Worm (Caenorhabditis elegans) whole organism, L1 larva: ENCODE data around the gene npr-18.

ENCODE experiments used
- aha-1 ChIP-seq: fragments of 150-350 bp; optimal IDR thresholded peaks from 2 replicates; lab custom pipeline; 2014; ENCODE audit warnings: missing biosample characterization, missing genetic modification characterization
- blmp-1 ChIP-seq: fragments of 150-350 bp; optimal IDR thresholded peaks from 2 replicates; lab custom pipeline; 2014; ENCODE audit warnings: missing biosample characterization, missing genetic modification characterization
- ceh-8 ChIP-seq: fragments of 200-800 bp; sonication (Bioruptor generic); optimal IDR thresholded peaks from 2 replicates; lab custom pipeline; 2018; ENCODE audit warnings: mild to moderate bottlenecking, missing genetic modification characterization, moderate library complexity, missing compliant biosample characterization
- ceh-82 ChIP-seq, 3 experiments: fragments of 150-350 bp in 1 of 3; sonication (generic microtip) in 2 of 3; optimal IDR thresholded peaks; 2 replicates each; lab custom pipeline; 2014 to 2017; ENCODE audit warnings: missing biosample characterization in 3 of 3, missing genetic modification characterization in 3 of 3
- ceh-88 ChIP-seq: fragments of 200-800 bp; sonication (Bioruptor generic); IDR thresholded peaks from 2 replicates; pipeline ENCODE4 v1.3.6; 2022; ENCODE audit warnings: missing genetic modification characterization, missing compliant biosample characterization
- dpl-1 ChIP-seq, 3 experiments: fragments of 150-350 bp in 2 of 3; sonication (generic microtip) in 1 of 3; optimal IDR thresholded peaks; 2 replicates each; lab custom pipeline; 2014 to 2017; ENCODE audit warnings: missing biosample characterization in 3 of 3, missing genetic modification characterization in 3 of 3, missing genetic modification reagents in 3 of 3
- dsc-1 ChIP-seq: sonication (generic microtip); optimal IDR thresholded peaks from 2 replicates; lab custom pipeline; 2016; ENCODE audit warnings: mild to moderate bottlenecking, missing genetic modification characterization, missing compliant biosample characterization
- efl-1 ChIP-seq, 4 experiments: fragments of 150-350 bp; optimal IDR thresholded peaks in 3 of 4; peaks in 1 of 4; 1 replicate in 1 of 4; 2 replicates in 3 of 4; lab custom pipeline; 2014; ENCODE audit warnings: missing biosample characterization in 2 of 4, missing genetic modification characterization in 2 of 4, missing genetic modification reagents in 2 of 4
- egl-13 ChIP-seq: sonication (generic microtip); optimal IDR thresholded peaks from 2 replicates; lab custom pipeline; 2016; ENCODE audit warnings: missing genotype, missing genetic modification reagents, missing genetic modification characterization, missing compliant biosample characterization
- elt-3 ChIP-seq, 6 experiments: fragments of 150-350 bp in 1 of 6; sonication (generic microtip); optimal IDR thresholded peaks; 2 replicates each; lab custom pipeline; 2017 to 2018; ENCODE audit warnings: missing biosample characterization in 6 of 6, missing genetic modification characterization in 6 of 6, inconsistent platforms in 1 of 6
- grh-1 ChIP-seq: fragments of 200-800 bp; sonication (Bioruptor generic); IDR thresholded peaks from 2 replicates; pipeline ENCODE4 v1.3.6; 2022; ENCODE audit warnings: missing genetic modification reagents, missing genetic modification characterization, missing compliant biosample characterization
- irx-1 ChIP-seq: sonication (generic microtip); optimal IDR thresholded peaks from 2 replicates; lab custom pipeline; 2016; ENCODE audit warnings: missing genetic modification characterization, missing compliant biosample characterization
- isw-1 ChIP-seq: fragments of 200-800 bp; sonication (Bioruptor generic); IDR thresholded peaks from 2 replicates; pipeline ENCODE4 v1.3.6; 2022; ENCODE audit warnings: missing genetic modification characterization, missing compliant biosample characterization
- lin-13 ChIP-seq: fragments of 150-350 bp; optimal IDR thresholded peaks from 2 replicates; lab custom pipeline; 2014; ENCODE audit warnings: missing biosample characterization, missing genetic modification reagents, missing genetic modification characterization
- lin-14 ChIP-seq: fragments of 200-800 bp; sonication (Bioruptor generic); optimal IDR thresholded peaks from 2 replicates; lab custom pipeline; 2018; ENCODE audit warnings: mild to moderate bottlenecking, missing genetic modification characterization, moderate library complexity, missing compliant biosample characterization
- lin-35 ChIP-seq, 2 experiments: fragments of 150-350 bp; optimal IDR thresholded peaks; 2 replicates each; lab custom pipeline; 2014; ENCODE audit warnings: missing biosample characterization in 2 of 2, missing genetic modification characterization in 2 of 2, missing genetic modification reagents in 2 of 2
- lsy-2 ChIP-seq, 2 experiments: fragments of 150-350 bp; optimal IDR thresholded peaks; 2 replicates each; lab custom pipeline; 2014; ENCODE audit warnings: missing biosample characterization in 2 of 2, missing genetic modification characterization in 2 of 2
- mdl-1 ChIP-seq, 2 experiments: fragments of 150-350 bp; optimal IDR thresholded peaks; 2 replicates each; lab custom pipeline; 2014 to 2017; ENCODE audit warnings: missing biosample characterization in 2 of 2, missing genetic modification characterization in 2 of 2, inconsistent platforms in 1 of 2
- mep-1 ChIP-seq: fragments of 150-350 bp; optimal IDR thresholded peaks from 2 replicates; lab custom pipeline; 2014; ENCODE audit warnings: missing biosample characterization, missing genetic modification characterization
- nhr-19 ChIP-seq: fragments of 200-800 bp; sonication (Bioruptor generic); conservative IDR thresholded peaks from 2 replicates; pipeline ENCODE4 v1.3.6; 2022; ENCODE audit warnings: missing genetic modification characterization, missing compliant biosample characterization
- nhr-20 ChIP-seq: sonication (generic microtip); optimal IDR thresholded peaks from 2 replicates; lab custom pipeline; 2016; ENCODE audit warnings: mild to moderate bottlenecking, missing genetic modification characterization, missing compliant biosample characterization
- nhr-28 ChIP-seq: fragments of 150-350 bp; optimal IDR thresholded peaks from 2 replicates; lab custom pipeline; 2014; ENCODE audit warnings: missing biosample characterization, missing genetic modification characterization
- nhr-47 ChIP-seq: sonication (generic microtip); optimal IDR thresholded peaks from 2 replicates; lab custom pipeline; 2016; ENCODE audit warnings: mild to moderate bottlenecking, missing genetic modification characterization, moderate library complexity, missing compliant biosample characterization
- nhr-71 ChIP-seq: sonication (generic microtip); optimal IDR thresholded peaks from 2 replicates; lab custom pipeline; 2016; ENCODE audit warnings: mild to moderate bottlenecking, missing genetic modification characterization, moderate library complexity, missing compliant biosample characterization
- nhr-76 ChIP-seq: sonication (generic microtip); optimal IDR thresholded peaks from 2 replicates; lab custom pipeline; 2017; ENCODE audit warnings: missing biosample characterization, missing genetic modification characterization
- nhr-85 ChIP-seq: sonication (generic microtip); peaks from one replicate; lab custom pipeline; 2016; ENCODE audit warnings: missing genetic modification characterization, inconsistent platforms, missing compliant biosample characterization
- pax-3 ChIP-seq: fragments of 200-800 bp; sonication (Bioruptor generic); optimal IDR thresholded peaks from 2 replicates; lab custom pipeline; 2018; ENCODE audit warnings: mild to moderate bottlenecking, missing genetic modification characterization, moderate library complexity, missing compliant biosample characterization
- skn-1 ChIP-seq: fragments of 150-350 bp; optimal IDR thresholded peaks from 2 replicates; lab custom pipeline; 2014; ENCODE audit warnings: missing biosample characterization, missing genetic modification characterization
- snpc-4 ChIP-seq: fragments of 150-350 bp; optimal IDR thresholded peaks from 2 replicates; lab custom pipeline; 2014; ENCODE audit warnings: missing biosample characterization, missing genetic modification characterization
- snu-23 ChIP-seq: sonication (generic microtip); optimal IDR thresholded peaks from 2 replicates; lab custom pipeline; 2016; ENCODE audit warnings: missing genetic modification characterization, missing compliant biosample characterization
- sox-4 ChIP-seq: sonication (generic microtip); optimal IDR thresholded peaks from 2 replicates; lab custom pipeline; 2016; ENCODE audit warnings: missing genetic modification characterization, missing compliant biosample characterization
- sup-37 ChIP-seq: fragments of 200-800 bp; sonication (Bioruptor generic); optimal IDR thresholded peaks from 2 replicates; lab custom pipeline; 2018; ENCODE audit warnings: mild to moderate bottlenecking, missing genetic modification characterization, missing compliant biosample characterization
- tbx-2 ChIP-seq: sonication (generic microtip); optimal IDR thresholded peaks from 2 replicates; lab custom pipeline; 2016; ENCODE audit warnings: missing genetic modification characterization, missing compliant biosample characterization
- unc-62 ChIP-seq: fragments of 150-350 bp; optimal IDR thresholded peaks from 2 replicates; lab custom pipeline; 2014; ENCODE audit warnings: missing biosample characterization, missing genetic modification reagents, missing genetic modification characterization
- xbp-1 ChIP-seq: sonication (generic microtip); optimal IDR thresholded peaks from 2 replicates; lab custom pipeline; 2016; ENCODE audit warnings: missing genetic modification characterization, missing compliant biosample characterization
- zag-1 ChIP-seq: fragments of 150-350 bp; optimal IDR thresholded peaks from 2 replicates; lab custom pipeline; 2014; ENCODE audit warnings: missing biosample characterization, missing genetic modification characterization

Gene npr-18

DNA sequence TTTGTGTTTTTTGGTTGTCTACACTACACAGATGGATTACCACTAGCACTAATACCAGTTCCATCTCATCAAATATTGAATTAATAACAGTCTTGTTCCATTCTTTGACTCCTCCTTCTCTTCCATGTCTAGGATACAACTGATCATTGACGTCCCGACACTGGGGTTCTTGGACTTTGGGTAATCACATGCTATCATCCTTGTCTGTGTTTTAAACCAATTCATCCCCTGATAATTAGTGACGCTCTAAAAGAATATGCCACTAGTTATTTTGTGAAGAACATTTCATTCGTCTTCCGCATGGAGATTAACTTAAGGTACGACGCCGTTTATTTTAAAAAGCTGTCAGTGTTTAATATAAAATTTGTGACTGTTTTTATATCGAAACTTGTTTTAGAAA, at the start of gene npr-18:
TSS of gene npr-18 (plus strand) at position 301 of the 400 bp plus-strand sequence.
- TF ChIP-seq efl-1 (optimal IDR thresholded peaks at IDR 0.05; lab: Kevin White, UChicago) (no peak), efl-1 (GFP tag; optimal IDR thresholded peaks at IDR 0.05 in 1 of 2; lab: Kevin White, UChicago) (no peak), dsc-1 (peak; percentile 72)

DNA sequence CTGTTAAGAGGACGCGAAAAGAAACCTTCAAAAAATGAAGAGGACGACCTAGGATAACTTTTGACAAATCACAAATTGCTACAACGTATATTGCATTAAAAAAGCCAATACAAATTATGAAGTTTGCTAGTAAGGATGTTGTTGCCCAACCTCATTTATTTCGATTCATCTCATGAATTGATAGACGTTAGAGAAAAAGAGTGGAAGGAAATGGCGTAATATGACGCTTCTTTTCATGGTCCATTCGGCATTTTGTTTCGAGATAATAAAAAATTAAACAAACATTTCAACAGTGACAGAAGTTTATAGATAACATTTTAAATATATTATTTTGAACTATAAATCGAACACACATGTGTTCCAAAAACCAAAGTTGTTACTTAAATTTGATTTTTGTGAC, 49.6 kb upstream of the npr-18 start:
- no peak for TF ChIP-seq blmp-1 (tag; lab: Kevin White, UChicago)
- no peak for TF ChIP-seq ceh-82 (tag; optimal IDR thresholded peaks at IDR 0.05; lab: Kevin White, UChicago)
- no peak for TF ChIP-seq xbp-1 (tag; lab: Kevin White, UChicago)
- TF ChIP-seq unc-62 (GFP tag; lab: Kevin White, UChicago) = no peak
- TF ChIP-seq egl-13 = no peak
- peak; percentile 18 for TF ChIP-seq nhr-71 (tag; lab: Kevin White, UChicago)
- peak in 1 of 2 experiments; percentile 20 for TF ChIP-seq lsy-2 (tag; optimal IDR thresholded peaks at IDR 0.05; lab: Kevin White, UChicago)
- TF ChIP-seq lin-14 (GFP tag; lab: Kevin White, UChicago) = peak; percentile 51
- TF ChIP-seq, all 84 proteins: peak for 3

DNA sequence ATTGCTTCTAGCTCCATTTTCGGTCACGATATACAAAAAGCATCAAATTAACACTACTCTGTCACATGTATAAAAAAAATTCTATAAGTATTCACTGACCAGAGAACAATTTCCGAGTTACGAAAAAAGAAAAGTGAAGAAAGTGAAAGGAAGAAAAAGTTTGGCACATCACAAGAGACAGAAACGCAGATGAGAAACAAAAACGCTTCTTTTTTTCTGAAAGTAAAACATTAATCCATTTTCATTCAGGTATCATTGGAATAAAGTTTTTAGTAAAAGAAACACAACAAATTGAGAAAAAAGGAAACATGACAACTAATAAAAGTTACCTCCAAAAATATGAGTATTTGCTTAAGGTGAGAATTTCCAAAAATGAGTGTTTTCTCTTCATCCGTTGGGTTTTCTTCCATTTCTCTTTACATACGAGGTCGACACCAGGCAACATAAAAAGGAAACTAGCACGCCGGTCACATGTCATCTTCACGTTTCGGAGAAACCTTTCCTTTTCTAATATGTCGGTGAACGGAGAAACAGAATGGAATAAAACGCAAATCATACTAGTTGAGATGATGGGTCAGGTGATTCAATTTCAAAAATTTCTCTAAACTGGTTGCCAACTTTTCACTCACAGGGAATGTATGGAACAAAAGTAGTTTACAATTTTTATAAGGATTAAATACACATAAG, 47.6 kb upstream of the npr-18 start:
- TF ChIP-seq ceh-8 (peak; percentile 47), nhr-28 (tag; lab: Kevin White, UChicago) (no peak), snpc-4 (tag; lab: Kevin White, UChicago) (peak; percentile 27), nhr-19 (GFP tag; lab: Robert Waterston, UW) (peak; percentile 26; the same call in 1 of the 2 replicates), tbx-2 (tag; lab: Kevin White, UChicago) (peak; percentile 42), dpl-1 (GFP tag; optimal IDR thresholded peaks at IDR 0.05; lab: Kevin White, UChicago) (peak in 2 of 3 experiments; percentile 11 to 31), mep-1 (peak; percentile 60), isw-1 (no peak), elt-3 (tag; optimal IDR thresholded peaks at IDR 0.05; lab: Kevin White, UChicago) (peak in 2 of 6 experiments; percentile 18 to 20), lin-13 (no peak), lin-35 (GFP tag; optimal IDR thresholded peaks at IDR 0.05; lab: Kevin White, UChicago) (peak; percentile 23 to 75), ceh-88 (GFP tag; lab: Robert Waterston, UW) (0 out of 2 replicates have a peak, but pooled peaks have one; percentile 13), nhr-85 (tag; lab: Kevin White, UChicago) (peak; percentile 96), lsy-2 (tag; optimal IDR thresholded peaks at IDR 0.05; lab: Kevin White, UChicago) (peak; percentile 6 to 24), skn-1 (tag; lab: Kevin White, UChicago) (peak; percentile 32), lin-14 (GFP tag; lab: Kevin White, UChicago) (peak; percentile 78), pax-3 (peak; percentile 19), nhr-71 (tag; lab: Kevin White, UChicago) (peak; percentile 61), sox-4 (peak; percentile 47), snu-23 (GFP tag; lab: Kevin White, UChicago) (peak; percentile 66), mdl-1 (tag; optimal IDR thresholded peaks at IDR 0.05; lab: Kevin White, UChicago) (peak in 1 of 2 experiments; percentile 69), nhr-47 (tag; lab: Kevin White, UChicago) (peak; percentile 33), aha-1 (no peak), blmp-1 (tag; lab: Kevin White, UChicago) (peak; percentile 99), egl-13 (peak; percentile 8), zag-1 (tag; lab: Kevin White, UChicago) (no peak), grh-1 (GFP tag; lab: Robert Waterston, UW) (peak; percentile 71), sup-37 (no peak), irx-1 (tag; lab: Kevin White, UChicago) (peak; percentile 48), nhr-76 (no peak), nhr-20 (tag; lab: Kevin White, UChicago) (peak; percentile 76)
